Fruit fly (Drosophila melanogaster) whole organism, embryonic: ENCODE data around the gene CG32428.

Source experiments
- Ada2b ChIP-seq: fragments of 200-800 bp; sonication (Bioruptor generic); IDR thresholded peaks from 2 replicates; pipeline ENCODE4 v1.3.6; 2022; ENCODE audit warnings: missing biosample characterization, missing genetic modification characterization
- C15 ChIP-seq: fragments of 200-800 bp; sonication (Bioruptor generic); IDR thresholded peaks from 3 replicates; pipeline ENCODE4 v1.3.6; 2022; ENCODE audit warnings: missing biosample characterization, missing genetic modification characterization
- CG1024 ChIP-seq: fragments of 200-800 bp; sonication (Bioruptor generic); IDR thresholded peaks from 2 replicates; pipeline ENCODE4 v1.3.6; 2022; ENCODE audit warnings: missing biosample characterization, missing genetic modification characterization
- CG13894 ChIP-seq: fragments of 200-800 bp; sonication (Bioruptor generic); optimal IDR thresholded peaks from 3 replicates; lab custom pipeline; 2018; ENCODE audit warnings: missing biosample characterization, mild to moderate bottlenecking, missing genetic modification characterization, moderate library complexity
- CG15696 ChIP-seq: fragments of 200-800 bp; sonication (Bioruptor generic); optimal IDR thresholded peaks from 2 replicates; lab custom pipeline; 2019; ENCODE audit warnings: missing biosample characterization, mild to moderate bottlenecking, missing genetic modification characterization, moderate library complexity
- CG17186 ChIP-seq: fragments of 200-800 bp; sonication (Bioruptor generic); optimal IDR thresholded peaks from 3 replicates; lab custom pipeline; 2017; ENCODE audit warnings: missing biosample characterization, missing genetic modification reagents, missing genetic modification characterization
- CG17612 ChIP-seq: fragments of 200-800 bp; sonication (Bioruptor generic); IDR thresholded peaks from 2 replicates; pipeline ENCODE4 v1.3.6; 2022; ENCODE audit warnings: missing biosample characterization, missing genetic modification characterization
- CG18011 ChIP-seq: fragments of 200-800 bp; sonication (Bioruptor generic); optimal IDR thresholded peaks from 2 replicates; lab custom pipeline; 2017; ENCODE audit warnings: missing biosample characterization, missing genetic modification characterization, mild to moderate bottlenecking, moderate library complexity, missing genotype
- CG1832 ChIP-seq: fragments of 200-800 bp; sonication (Bioruptor generic); optimal IDR thresholded peaks from 2 replicates; lab custom pipeline; 2017; ENCODE audit warnings: missing biosample characterization, mild to moderate bottlenecking, missing genetic modification characterization, inconsistent platforms
- CG2129 ChIP-seq: fragments of 200-800 bp; sonication (Bioruptor generic); IDR thresholded peaks from 2 replicates; pipeline ENCODE4 v1.3.6; 2022; ENCODE audit warnings: missing biosample characterization, missing genetic modification characterization; ENCODE audit not compliant: partially characterized antibody
- CG3163 ChIP-seq: fragments of 200-800 bp; sonication (Bioruptor generic); optimal IDR thresholded peaks from 3 replicates; lab custom pipeline; 2016; ENCODE audit warnings: missing biosample characterization, missing genetic modification characterization
- CG3281 ChIP-seq: fragments of 200-800 bp; sonication (Bioruptor generic); optimal IDR thresholded peaks from 3 replicates; lab custom pipeline; 2017; ENCODE audit warnings: missing biosample characterization, mild to moderate bottlenecking, missing genetic modification characterization
- CG3726 ChIP-seq: fragments of 200-800 bp; sonication (Bioruptor generic); IDR thresholded peaks from 3 replicates; pipeline ENCODE4, ENCODE4 v1.3.6; 2022; ENCODE audit warnings: missing biosample characterization, missing genetic modification characterization
- CG4820 ChIP-seq: fragments of 200-800 bp; sonication (Bioruptor generic); optimal IDR thresholded peaks from 3 replicates; lab custom pipeline; 2016; ENCODE audit warnings: missing biosample characterization, missing genetic modification characterization
- CG5180 ChIP-seq: fragments of 200-800 bp; sonication (Bioruptor generic); optimal IDR thresholded peaks from 3 replicates; lab custom pipeline; 2017; ENCODE audit warnings: missing biosample characterization, missing genetic modification characterization, mild to moderate bottlenecking, moderate library complexity, missing genetic modification reagents
- CG6654 ChIP-seq: fragments of 200-800 bp; sonication (Bioruptor generic); optimal IDR thresholded peaks from 2 replicates; lab custom pipeline; 2017; ENCODE audit warnings: missing biosample characterization, mild to moderate bottlenecking, missing genetic modification characterization
- CG7928 ChIP-seq: fragments of 200-800 bp; sonication (Bioruptor generic); optimal IDR thresholded peaks from 2 replicates; lab custom pipeline; 2017; ENCODE audit warnings: missing biosample characterization, mild to moderate bottlenecking, missing genetic modification characterization
- CG8290 ChIP-seq, 3 experiments: fragments of 200-800 bp; sonication (Bioruptor generic); optimal IDR thresholded peaks; 2 replicates each; lab custom pipeline; 2016 to 2019; ENCODE audit warnings: missing biosample characterization in 3 of 3, missing genetic modification characterization in 3 of 3, mild to moderate bottlenecking in 2 of 3, moderate library complexity in 1 of 3
- Doc3 ChIP-seq: fragments of 200-800 bp; sonication (Bioruptor generic); IDR thresholded peaks from 3 replicates; pipeline ENCODE4 v1.3.6; 2022; ENCODE audit warnings: missing biosample characterization, missing genetic modification characterization; ENCODE audit not compliant: partially characterized antibody
- Fer2 ChIP-seq: fragments of 200-800 bp; sonication (Bioruptor generic); optimal IDR thresholded peaks from 2 replicates; lab custom pipeline; 2018; ENCODE audit warnings: missing biosample characterization, mild to moderate bottlenecking, missing genetic modification characterization, moderate library complexity
- GATAe ChIP-seq: fragments of 200-800 bp; sonication (Bioruptor generic); conservative IDR thresholded peaks from 2 replicates; pipeline ENCODE4 v1.3.6; 2022; ENCODE audit warnings: missing biosample characterization, missing genetic modification characterization
- Poxn ChIP-seq: fragments of 200-800 bp; sonication (Bioruptor generic); IDR thresholded peaks from 2 replicates; pipeline ENCODE4 v1.3.6; 2022; ENCODE audit warnings: missing biosample characterization, missing genetic modification characterization
- Sin3A ChIP-seq: fragments of >200 bp; optimal IDR thresholded peaks from 2 replicates; lab custom pipeline; 2018
- Sry-β ChIP-seq: fragments of 200-800 bp; sonication (Bioruptor generic); optimal IDR thresholded peaks from 2 replicates; lab custom pipeline; 2018; ENCODE audit warnings: missing biosample characterization, mild to moderate bottlenecking, missing genetic modification characterization, moderate library complexity
- crol ChIP-seq: fragments of 200-800 bp; sonication (Bioruptor generic); IDR thresholded peaks from 2 replicates; pipeline ENCODE4 v1.3.6; 2022; ENCODE audit warnings: missing biosample characterization, missing genetic modification characterization
- crp ChIP-seq, 2 experiments: fragments of 200-800 bp; sonication (Bioruptor generic); optimal IDR thresholded peaks; 2 replicates in 1 of 2; 3 replicates in 1 of 2; lab custom pipeline; 2017; ENCODE audit warnings: missing biosample characterization in 2 of 2, missing genetic modification characterization in 2 of 2, mild to moderate bottlenecking in 1 of 2, moderate library complexity in 1 of 2
- dan ChIP-seq: fragments of 200-800 bp; sonication (Bioruptor generic); IDR thresholded peaks from 2 replicates; pipeline ENCODE4 v1.3.6; 2022; ENCODE audit warnings: missing biosample characterization, missing genetic modification characterization
- danr ChIP-seq: fragments of 200-800 bp; sonication (Bioruptor generic); IDR thresholded peaks from 2 replicates; pipeline ENCODE4 v1.3.6; 2022; ENCODE audit warnings: missing biosample characterization, missing genetic modification characterization
- ems ChIP-seq: fragments of 200-800 bp; sonication (Bioruptor generic); optimal IDR thresholded peaks from 3 replicates; lab custom pipeline; 2016; ENCODE audit warnings: missing biosample characterization, missing genetic modification characterization
- en ChIP-seq: fragments of 200-800 bp; sonication (Bioruptor generic); optimal IDR thresholded peaks from 2 replicates; lab custom pipeline; 2016; ENCODE audit warnings: missing biosample characterization, missing genetic modification characterization
- hkb ChIP-seq, 2 experiments: fragments of 200-800 bp in 1 of 2; fragments of >200 bp in 1 of 2; sonication (Bioruptor generic) in 1 of 2; IDR thresholded peaks in 1 of 2; optimal IDR thresholded peaks in 1 of 2; 2 replicates each; pipeline versions ENCODE4 v1.3.6 to Lab custom; 2017 to 2022; ENCODE audit warnings: missing biosample characterization in 1 of 2, missing genetic modification characterization in 1 of 2
- kni ChIP-seq: fragments of 200-800 bp; sonication (Bioruptor generic); optimal IDR thresholded peaks from 3 replicates; lab custom pipeline; 2017; ENCODE audit warnings: mild to moderate bottlenecking, missing biosample characterization, missing genetic modification reagents, missing genetic modification characterization
- luna ChIP-seq: fragments of 200-800 bp; sonication (Bioruptor generic); optimal IDR thresholded peaks from 2 replicates; lab custom pipeline; 2016; ENCODE audit warnings: missing biosample characterization, missing genetic modification characterization
- mirr ChIP-seq: fragments of 200-800 bp; sonication (Bioruptor generic); optimal IDR thresholded peaks from 3 replicates; lab custom pipeline; 2018; ENCODE audit warnings: missing biosample characterization, mild to moderate bottlenecking, missing genetic modification characterization
- pnt ChIP-seq: fragments of 200-800 bp; sonication (Bioruptor generic); optimal IDR thresholded peaks from 3 replicates; lab custom pipeline; 2016; ENCODE audit warnings: missing biosample characterization, missing genetic modification characterization
- scrt ChIP-seq: fragments of 200-800 bp; sonication (Bioruptor generic); optimal IDR thresholded peaks from 2 replicates; lab custom pipeline; 2018; ENCODE audit warnings: missing biosample characterization, mild to moderate bottlenecking, missing genetic modification characterization, moderate library complexity
- sens-2 ChIP-seq: fragments of 200-800 bp; sonication (Bioruptor generic); IDR thresholded peaks from 2 replicates; pipeline ENCODE4 v1.3.6; 2022; ENCODE audit warnings: missing biosample characterization, missing genetic modification characterization
- tll ChIP-seq, 2 experiments: fragments of 200-800 bp in 1 of 2; fragments of >200 bp in 1 of 2; sonication (Bioruptor generic) in 1 of 2; optimal IDR thresholded peaks; 2 replicates each; lab custom pipeline; 2017 to 2019; ENCODE audit warnings: missing biosample characterization in 2 of 2, missing genetic modification characterization in 2 of 2, mild to moderate bottlenecking in 1 of 2, moderate library complexity in 1 of 2
- tx ChIP-seq: fragments of 200-800 bp; sonication (Bioruptor generic); optimal IDR thresholded peaks from 2 replicates; lab custom pipeline; 2016; ENCODE audit warnings: missing biosample characterization, missing genetic modification characterization
- vfl ChIP-seq: fragments of 200-800 bp; sonication (Bioruptor generic); optimal IDR thresholded peaks from 2 replicates; lab custom pipeline; 2016; ENCODE audit warnings: missing biosample characterization, missing genetic modification characterization

Gene CG32428

DNA sequence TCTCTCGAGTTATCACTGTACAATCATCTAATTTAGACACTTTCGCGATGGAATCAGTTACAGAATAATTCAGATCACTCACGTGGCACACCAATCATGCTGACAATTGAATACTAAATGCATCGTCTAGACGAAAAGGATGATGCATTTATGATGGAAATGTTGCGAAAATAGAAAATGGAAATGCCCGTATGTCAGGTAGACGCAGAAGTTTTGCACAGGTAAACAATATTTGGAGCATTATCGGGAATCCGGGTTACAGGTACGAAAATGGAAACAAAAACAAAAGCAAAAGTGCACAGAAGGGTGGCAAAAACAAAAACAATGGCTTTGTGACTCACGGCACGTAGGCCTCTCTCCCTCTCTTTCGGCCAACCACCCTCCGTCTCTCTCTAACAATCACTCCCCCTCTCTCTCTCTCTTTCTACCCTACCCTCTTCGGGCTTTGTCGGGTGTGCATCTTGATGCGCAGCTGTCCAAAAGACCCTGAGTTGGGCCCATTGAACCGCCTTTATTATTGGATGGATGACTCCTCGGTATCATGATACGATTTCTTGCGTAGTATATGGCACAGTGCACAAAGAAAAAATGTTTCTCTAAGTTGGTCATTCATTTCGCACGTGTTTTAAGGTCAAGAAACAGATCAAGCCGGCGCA is 43.8 kb upstream of the CG32428 start (continued):
- TF ChIP-seq CG3281 (GFP tag; lab: Kevin White, UChicago): no peak
- no peak for TF ChIP-seq CG5180 (GFP tag; lab: Kevin White, UChicago)
- TF ChIP-seq CG1832 (GFP tag; lab: Kevin White, UChicago): peak; percentile 91
- TF ChIP-seq crp (GFP tag; optimal IDR thresholded peaks at IDR 0.05; lab: Kevin White, UChicago): no peak
- TF ChIP-seq Sry-β (GFP tag; lab: Kevin White, UChicago): no peak
- TF ChIP-seq Fer2 (tag; lab: Kevin White, UChicago): no peak
- no peak for TF ChIP-seq CG18011 (GFP tag; lab: Kevin White, UChicago)
- no peak for TF ChIP-seq CG7928
- TF ChIP-seq tll (GFP tag; optimal IDR thresholded peaks at IDR 0.05; lab: Kevin White, UChicago): peak in 1 of 2 experiments; percentile 99
- TF ChIP-seq CG17186 (GFP tag; lab: Kevin White, UChicago): no peak
- peak; percentile 61 for TF ChIP-seq CG3163
- no peak for TF ChIP-seq sens-2 (GFP tag; lab: Robert Waterston, UW)
- no peak for TF ChIP-seq Sin3A
- no peak for TF ChIP-seq dan (GFP tag; lab: Robert Waterston, UW)
- TF ChIP-seq ems: no peak
- TF ChIP-seq CG6654 (GFP tag; lab: Kevin White, UChicago): no peak
- TF ChIP-seq luna (GFP tag; lab: Kevin White, UChicago): no peak
- TF ChIP-seq Poxn: no peak
- no peak for TF ChIP-seq CG4820
- no peak for TF ChIP-seq mirr
- no peak for TF ChIP-seq C15 (GFP tag; lab: Robert Waterston, UW)
- no peak for TF ChIP-seq pnt (GFP tag; lab: Kevin White, UChicago)
- no peak for TF ChIP-seq CG1024
- no peak for TF ChIP-seq en
- TF ChIP-seq GATAe: no peak
- no peak for TF ChIP-seq CG3726
- no peak for TF ChIP-seq CG8290 (GFP tag; optimal IDR thresholded peaks at IDR 0.05; lab: Kevin White, UChicago)
- peak; percentile 3 to 39 for TF ChIP-seq CG8290 (tag; optimal IDR thresholded peaks at IDR 0.05; lab: Kevin White, UChicago)
- no peak for TF ChIP-seq scrt (GFP tag; lab: Kevin White, UChicago)
- TF ChIP-seq CG13894 (tag; lab: Kevin White, UChicago): peak; percentile 92
- TF ChIP-seq tx (GFP tag; lab: Kevin White, UChicago): no peak
- no peak for TF ChIP-seq Doc3
- peak; percentile 76 for TF ChIP-seq crol (GFP tag; lab: Robert Waterston, UW)
- TF ChIP-seq kni (GFP tag; lab: Kevin White, UChicago): peak; percentile 49
- no peak for TF ChIP-seq CG15696 (tag; lab: Kevin White, UChicago)
- no peak for TF ChIP-seq hkb (optimal IDR thresholded peaks at IDR 0.05; lab: Kevin White, UChicago)
- peak; percentile 33; the same call in 1 of the 2 replicates for TF ChIP-seq hkb (GFP tag; IDR thresholded peaks at IDR 0.05; lab: Robert Waterston, UW)
- no peak for TF ChIP-seq CG2129 (GFP tag; lab: Robert Waterston, UW)
- TF ChIP-seq CG17612 (GFP tag; lab: Robert Waterston, UW): no peak
- TF ChIP-seq danr (GFP tag; lab: Robert Waterston, UW): no peak
- no peak for TF ChIP-seq vfl (GFP tag; lab: Kevin White, UChicago)
- TF ChIP-seq Ada2b (GFP tag; lab: Robert Waterston, UW): no peak
